Fruit fly (Drosophila melanogaster) whole organism, adult: Measurements from ENCODE around the gene CG45075.

ENCODE experiments used
- CG11617 ChIP-seq: fragments of 200-800 bp; sonication (Bioruptor generic); optimal IDR thresholded peaks from 2 replicates; lab custom pipeline; 2017; ENCODE audit warnings: mild to moderate bottlenecking, missing biosample characterization, missing genetic modification reagents, missing genetic modification characterization
- CG7045 ChIP-seq: fragments of 200-800 bp; sonication (Bioruptor generic); optimal IDR thresholded peaks from 2 replicates; lab custom pipeline; 2017; ENCODE audit warnings: missing biosample characterization, mild to moderate bottlenecking, missing genetic modification characterization
- Mnt ChIP-seq: fragments of 200-800 bp; sonication (Bioruptor generic); optimal IDR thresholded peaks from 2 replicates; lab custom pipeline; 2016; ENCODE audit warnings: missing biosample characterization, mild to moderate bottlenecking, missing genetic modification characterization
- cic ChIP-seq: fragments of 200-800 bp; sonication (Bioruptor generic); optimal IDR thresholded peaks from 2 replicates; lab custom pipeline; 2017; ENCODE audit warnings: missing biosample characterization, mild to moderate bottlenecking, missing genetic modification characterization, moderate library complexity

DNA sequence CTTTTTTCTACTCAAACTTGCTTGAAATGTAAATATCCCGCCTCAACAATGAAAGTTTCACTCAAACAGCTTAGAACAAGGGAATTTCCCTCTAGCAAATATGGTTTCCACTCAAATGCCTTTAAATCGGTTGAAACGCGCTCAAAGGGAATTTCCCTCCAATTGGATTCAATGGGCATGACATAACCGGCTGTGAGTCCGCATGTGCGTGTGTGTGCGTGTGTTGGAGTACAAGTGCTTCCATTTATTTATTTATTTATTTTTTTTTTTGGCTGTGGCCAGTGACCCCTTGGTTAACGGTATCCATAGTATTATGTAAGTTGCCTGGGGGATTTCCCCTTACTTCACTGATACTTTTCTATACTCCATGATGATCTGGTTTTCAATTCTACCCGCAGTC is 15.1 kb upstream of the CG45075 start:
- TF ChIP-seq CG7045 (GFP tag; lab: Kevin White, UChicago) (no peak), cic (no peak), CG11617 (no peak), Mnt (GFP tag; lab: Kevin White, UChicago) (no peak)
